In genomic region chr2L:2734946-2735345, dm6 we compare ENCODE assay signal across 2 fruit fly cellular contexts.
A peak's percentile ranks its signal among the peaks of the same experiment; 100 is the strongest.
TF ChIP-seq lines count a peak whose summit lies in the region.

No protein-coding gene starts in this region.

TF ChIP-seq in whole organism, embryonic, 481 proteins besides CTCF, POLR2A, EP300 and RAD21 (continued from another document):
- TF ChIP-seq CG12155 (GFP tag; optimal IDR thresholded peaks at IDR 0.05; lab: Kevin White, UChicago) (peak; percentile 6), sob (GFP tag; IDR thresholded peaks at IDR 0.05; lab: Robert Waterston, UW) (no peak), CG9932 (GFP tag; IDR thresholded peaks at IDR 0.05; lab: Robert Waterston, UW) (peak; percentile 59), CG12769 (tag; optimal IDR thresholded peaks at IDR 0.05; lab: Kevin White, UChicago) (peak; percentile 47), Ets65A (GFP tag; lab: Kevin White, UChicago) (peak; percentile 43), Rfx (GFP tag; IDR thresholded peaks at IDR 0.05; lab: Robert Waterston, UW) (peak; percentile 51), lilli (GFP tag; optimal IDR thresholded peaks at IDR 0.05; lab: Kevin White, UChicago) (peak; percentile 23), CG32532 (GFP tag; IDR thresholded peaks at IDR 0.05; lab: Robert Waterston, UW) (peak; percentile 52; the same call in 1 of the 2 replicates), CG10274 (GFP tag; optimal IDR thresholded peaks at IDR 0.05; lab: Kevin White, UChicago) (peak; percentile 96), zfh2 (GFP tag; optimal IDR thresholded peaks at IDR 0.05; lab: Kevin White, UChicago) (peak; percentile 57), CG2120 (GFP tag; optimal IDR thresholded peaks at IDR 0.05; lab: Kevin White, UChicago) (peak; percentile 63), fu2 (GFP tag; optimal IDR thresholded peaks at IDR 0.05; lab: Kevin White, UChicago) (peak; percentile 38), dimm (GFP tag; IDR thresholded peaks at IDR 0.05; lab: Robert Waterston, UW) (no peak), dpn (GFP tag; optimal IDR thresholded peaks at IDR 0.05; lab: Kevin White, UChicago) (peak in 1 of 2 experiments; percentile 14), D19B (GFP tag; optimal IDR thresholded peaks at IDR 0.05; lab: Kevin White, UChicago) (peak; percentile 17), CrebB (tag; optimal IDR thresholded peaks at IDR 0.05; lab: Kevin White, UChicago) (no peak), row (GFP tag; IDR thresholded peaks at IDR 0.05; lab: Robert Waterston, UW) (0 out of 3 replicates have a peak, but pooled peaks have one; percentile 43), CG10979 (tag; optimal IDR thresholded peaks at IDR 0.05; lab: Kevin White, UChicago) (no peak), Meics (GFP tag; optimal IDR thresholded peaks at IDR 0.05; lab: Kevin White, UChicago) (peak; percentile 12)

TF ChIP-seq in whole organism, prepupa, 60 proteins besides CTCF, POLR2A, EP300 and RAD21 (continued from another document):
- TF ChIP-seq net (GFP tag; optimal IDR thresholded peaks at IDR 0.05; lab: Kevin White, UChicago) (no peak), CG8319 (GFP tag; optimal IDR thresholded peaks at IDR 0.05; lab: Kevin White, UChicago) (no peak), CG6276 (GFP tag; optimal IDR thresholded peaks at IDR 0.05; lab: Kevin White, UChicago) (no peak), Lpt (GFP tag; optimal IDR thresholded peaks at IDR 0.05; lab: Kevin White, UChicago) (no peak), Hr38 (GFP tag; optimal IDR thresholded peaks at IDR 0.05; lab: Kevin White, UChicago) (no peak), Eip78C (GFP tag; lab: Kevin White, UChicago) (peak; percentile 72), CG11902 (GFP tag; optimal IDR thresholded peaks at IDR 0.05; lab: Kevin White, UChicago) (no peak), Gug (GFP tag; IDR thresholded peaks at IDR 0.05; lab: Robert Waterston, UW) (no peak), CG4318 (GFP tag; optimal IDR thresholded peaks at IDR 0.05; lab: Kevin White, UChicago) (no peak), CG6854 (GFP tag; optimal IDR thresholded peaks at IDR 0.05; lab: Kevin White, UChicago) (no peak), CG8632 (GFP tag; optimal IDR thresholded peaks at IDR 0.05; lab: Kevin White, UChicago) (no peak), CG15336 (GFP tag; IDR thresholded peaks at IDR 0.05; lab: Robert Waterston, UW) (no peak), achi (GFP tag; optimal IDR thresholded peaks at IDR 0.05; lab: Kevin White, UChicago) (peak; percentile 6), Eip75B (GFP tag; optimal IDR thresholded peaks at IDR 0.05; lab: Kevin White, UChicago) (no peak), fd59A (GFP tag; optimal IDR thresholded peaks at IDR 0.05; lab: Kevin White, UChicago) (no peak), esn (GFP tag; optimal IDR thresholded peaks at IDR 0.05; lab: Kevin White, UChicago) (no peak), acj6 (GFP tag; optimal IDR thresholded peaks at IDR 0.05; lab: Kevin White, UChicago) (no peak), Hr4 (GFP tag; optimal IDR thresholded peaks at IDR 0.05; lab: Kevin White, UChicago) (no peak), pdm3 (GFP tag; optimal IDR thresholded peaks at IDR 0.05; lab: Kevin White, UChicago) (peak; percentile 17), Sox102F (GFP tag; optimal IDR thresholded peaks at IDR 0.05; lab: Kevin White, UChicago) (no peak), CG11762 (GFP tag; optimal IDR thresholded peaks at IDR 0.05; lab: Kevin White, UChicago; ENCODE audit: insufficient read depth) (no peak), Eip93F (GFP tag; optimal IDR thresholded peaks at IDR 0.05; lab: Kevin White, UChicago) (no peak), CG8119 (GFP tag; IDR thresholded peaks at IDR 0.05; lab: Robert Waterston, UW) (no peak), salr (GFP tag; optimal IDR thresholded peaks at IDR 0.05; lab: Kevin White, UChicago) (peak in 1 of 2 experiments; percentile 4), Sox14 (GFP tag; optimal IDR thresholded peaks at IDR 0.05; lab: Kevin White, UChicago) (no peak), dsx (GFP tag; optimal IDR thresholded peaks at IDR 0.05; lab: Kevin White, UChicago; ENCODE audit: poor library complexity, severe bottlenecking) (no peak), CG11294 (GFP tag; IDR thresholded peaks at IDR 0.05; lab: Robert Waterston, UW) (0 out of 2 replicates have a peak, but pooled peaks have one; percentile 15), CG32006 (GFP tag; optimal IDR thresholded peaks at IDR 0.05; lab: Kevin White, UChicago) (peak; percentile 32), CG7368 (GFP tag; optimal IDR thresholded peaks at IDR 0.05; lab: Kevin White, UChicago) (no peak), CG31627 (GFP tag; optimal IDR thresholded peaks at IDR 0.05; lab: Kevin White, UChicago) (no peak)
